Worm (Caenorhabditis elegans): ENCODE measurements around the gene AH6.3.

The AH6.3 gene

DNA sequence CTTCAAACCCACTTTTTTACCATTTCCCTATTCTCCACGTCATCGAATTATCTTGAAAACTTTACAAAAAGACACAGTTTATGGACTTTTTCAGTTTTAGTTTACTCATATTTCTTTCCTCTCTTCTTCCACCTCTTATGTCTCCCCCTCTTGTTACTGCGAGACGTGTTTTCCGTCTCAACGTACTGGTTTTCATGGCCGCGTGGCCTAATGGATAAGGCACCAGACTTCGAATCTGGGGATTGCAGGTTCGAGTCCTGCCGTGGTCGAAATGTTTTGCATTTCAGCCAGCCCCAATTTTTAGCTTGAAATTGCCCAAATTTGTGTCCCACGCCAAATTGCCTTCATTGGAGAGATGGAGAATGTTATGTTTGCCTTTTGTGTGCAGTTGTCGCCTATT, 47.2 kb downstream of the AH6.3 start (continued):
- TF ChIP-seq Y48G9A.11 (GFP tag; IDR thresholded peaks at IDR 0.05) (peak; percentile 90), ctbp-1 (GFP tag; IDR thresholded peaks at IDR 0.05) (peak; percentile 78), hlh-11 (tag; optimal IDR thresholded peaks at IDR 0.05) (peak; percentile 72), mdt-29 (GFP tag; IDR thresholded peaks at IDR 0.05) (peak; percentile 68; the same call in 1 of the 2 replicates), snpc-4 (tag; optimal IDR thresholded peaks at IDR 0.05) (no peak), lim-7 (GFP tag; IDR thresholded peaks at IDR 0.05) (peak; percentile 97), set-16 (GFP tag; IDR thresholded peaks at IDR 0.05) (peak; percentile 20; the same call in 1 of the 2 replicates), nhr-42 (GFP tag; IDR thresholded peaks at IDR 0.05) (no peak), unc-130 (GFP tag; optimal IDR thresholded peaks at IDR 0.05) (peak; percentile 63), F10B5.3 (tag; optimal IDR thresholded peaks at IDR 0.05) (no peak), mxl-2 (GFP tag; conservative IDR thresholded peaks at IDR 0.05) (peak; percentile 69; the same call in 1 of the 2 replicates), cey-2 (tag; optimal IDR thresholded peaks at IDR 0.05; ENCODE audit: borderline replicate concordance, insufficient read depth) (no peak), vab-7 (GFP tag; IDR thresholded peaks at IDR 0.05) (peak; percentile 92), rbr-2 (tag; optimal IDR thresholded peaks at IDR 0.05) (peak; percentile 50), sdz-12 (GFP tag; optimal IDR thresholded peaks at IDR 0.05) (peak; percentile 69), nhr-102 (tag; optimal IDR thresholded peaks at IDR 0.05) (peak; percentile 50), lsy-2 (tag; optimal IDR thresholded peaks at IDR 0.05) (peak in 1 of 2 experiments; percentile 29), F49E8.2 (tag; optimal IDR thresholded peaks at IDR 0.05; ENCODE audit: borderline replicate concordance) (peak; percentile 1), Y5F2A.4 (GFP tag; optimal IDR thresholded peaks at IDR 0.05) (no peak), F37D6.2 (tag; optimal IDR thresholded peaks at IDR 0.05) (no peak), T20F7.1 (GFP tag; optimal IDR thresholded peaks at IDR 0.05) (peak; percentile 78), arid-1 (GFP tag; conservative IDR thresholded peaks at IDR 0.05) (peak; percentile 84), Y75B8A.6 (GFP tag; IDR thresholded peaks at IDR 0.05) (peak; percentile 72; the same call in 1 of the 2 replicates), nhr-11 (tag; optimal IDR thresholded peaks at IDR 0.05) (peak; percentile 71), duxl-1 (tag; optimal IDR thresholded peaks at IDR 0.05; ENCODE audit: poor library complexity) (peak; percentile 59), lin-38 (GFP tag; IDR thresholded peaks at IDR 0.05) (peak; percentile 74), hif-1 (tag; optimal IDR thresholded peaks at IDR 0.05) (peak in 1 of 2 experiments; percentile 38), lin-1 (GFP tag; IDR thresholded peaks at IDR 0.05) (peak; percentile 83), unc-39 (tag; optimal IDR thresholded peaks at IDR 0.05) (no peak), mxl-3 (GFP tag; optimal IDR thresholded peaks at IDR 0.05) (peak; percentile 64), D1046.2 (GFP tag; IDR thresholded peaks at IDR 0.05) (peak; percentile 85), madf-5 (GFP tag; IDR thresholded peaks at IDR 0.05) (peak; percentile 91 to 93), hmg-1.1 (GFP tag; IDR thresholded peaks at IDR 0.05) (peak; percentile 82), fos-1 (tag; optimal IDR thresholded peaks at IDR 0.05) (no peak), gei-8 (GFP tag; optimal IDR thresholded peaks at IDR 0.05) (peak; percentile 53), ceh-44 (GFP tag; IDR thresholded peaks at IDR 0.05) (0 out of 2 replicates have a peak, but pooled peaks have one; percentile 46), snpc-1.2 (GFP tag; IDR thresholded peaks at IDR 0.05) (peak; percentile 73), ceh-20 (GFP tag; IDR thresholded peaks at IDR 0.05) (peak; percentile 76; the same call in 1 of the 2 replicates), nhr-76 (tag; optimal IDR thresholded peaks at IDR 0.05) (no peak), saeg-2 (GFP tag; IDR thresholded peaks at IDR 0.05) (0 out of 2 replicates have a peak, but pooled peaks have one; percentile 46), madf-9 (GFP tag; conservative IDR thresholded peaks at IDR 0.05) (peak; percentile 80), ZK337.2 (GFP tag; IDR thresholded peaks at IDR 0.05) (peak; percentile 70), zag-1 (tag; optimal IDR thresholded peaks at IDR 0.05) (no peak), nhr-28 (tag; optimal IDR thresholded peaks at IDR 0.05) (peak; percentile 29), dmd-6 (GFP tag; IDR thresholded peaks at IDR 0.05) (peak; percentile 67), zfp-2 (tag; optimal IDR thresholded peaks at IDR 0.05) (no peak), unc-62 (GFP tag; optimal IDR thresholded peaks at IDR 0.05 in 1 of 2) (no peak), unc-62 (tag; optimal IDR thresholded peaks at IDR 0.05) (no peak), nhr-10 (tag; optimal IDR thresholded peaks at IDR 0.05) (no peak), mes-2 (tag; optimal IDR thresholded peaks at IDR 0.05; ENCODE audit: poor library complexity, severe bottlenecking) (peak; percentile 73)

Data from whole organism, L4 larva.